Worm (Caenorhabditis elegans) whole organism, L4 larva: Measurements from ENCODE around the gene C40A11.3.

ENCODE experiments used
- Y105C5A.15 ChIP-seq: fragments of 200-800 bp; sonication (Bioruptor generic); IDR thresholded peaks from 2 replicates; pipeline ENCODE4 v1.3.6; 2022; ENCODE audit warnings: missing genetic modification characterization, missing compliant biosample characterization
- ZK337.2 ChIP-seq: fragments of 200-800 bp; sonication (Bioruptor generic); IDR thresholded peaks from 2 replicates; pipeline ENCODE4 v1.3.6; 2022; ENCODE audit warnings: missing genetic modification reagents, missing genetic modification characterization, missing compliant biosample characterization
- fos-1 ChIP-seq: fragments of 150-350 bp; optimal IDR thresholded peaks from 2 replicates; lab custom pipeline; 2014; ENCODE audit warnings: missing biosample characterization, missing genetic modification characterization
- lin-39 ChIP-seq: fragments of 150-350 bp; optimal IDR thresholded peaks from 2 replicates; lab custom pipeline; 2014; ENCODE audit warnings: missing biosample characterization, missing genetic modification reagents, missing genetic modification characterization
- mdl-1 ChIP-seq, 2 experiments: fragments of 150-350 bp in 1 of 2; sonication (generic microtip) in 1 of 2; optimal IDR thresholded peaks; 2 replicates each; lab custom pipeline; 2014 to 2017; ENCODE audit warnings: missing biosample characterization in 2 of 2, missing genetic modification characterization in 2 of 2

DNA sequence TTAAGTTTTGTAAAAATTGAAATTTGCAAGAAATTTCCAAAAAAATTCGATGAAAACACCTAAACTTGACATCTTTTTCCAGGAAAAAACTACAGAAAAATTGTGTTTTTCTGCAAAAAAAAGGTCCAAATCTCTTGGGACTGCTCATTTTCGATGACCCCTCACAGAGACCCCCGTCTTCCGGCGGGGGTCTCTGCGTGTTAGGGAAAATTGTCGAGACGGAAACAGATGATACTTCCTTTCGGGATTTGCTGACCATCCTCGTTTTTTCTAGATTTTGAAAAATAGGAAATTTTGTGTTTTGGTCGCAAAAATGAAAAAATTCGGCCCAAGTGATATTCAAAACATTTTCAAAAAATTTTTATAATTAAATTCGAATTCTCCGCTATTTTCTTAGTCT, 50.5 kb downstream of the C40A11.3 start:
- no peak for TF ChIP-seq ZK337.2 (GFP tag; lab: Robert Waterston, UW)
- no peak for TF ChIP-seq fos-1
- no peak for TF ChIP-seq Y105C5A.15
- TF ChIP-seq mdl-1 (tag; optimal IDR thresholded peaks at IDR 0.05; lab: Kevin White, UChicago), result no peak
- TF ChIP-seq lin-39 (tag; lab: Kevin White, UChicago), result no peak
